Worm (Caenorhabditis elegans) whole organism, L3 larva: ENCODE measurements around the gene F56D6.20.

ENCODE experiments used
- R02D3.7 ChIP-seq: fragments of 150-350 bp; optimal IDR thresholded peaks from 2 replicates; lab custom pipeline; 2014; ENCODE audit warnings: missing biosample characterization, missing genetic modification characterization
- ZK546.5 ChIP-seq: sonication (generic microtip); optimal IDR thresholded peaks from 2 replicates; lab custom pipeline; 2017; ENCODE audit warnings: missing biosample characterization, missing genetic modification characterization
- aly-2 ChIP-seq: fragments of 150-350 bp; optimal IDR thresholded peaks from 2 replicates; lab custom pipeline; 2014; ENCODE audit warnings: missing biosample characterization, missing genetic modification characterization
- ama-1 ChIP-seq: fragments of 150-350 bp; optimal IDR thresholded peaks from 2 replicates; lab custom pipeline; 2018
- ceh-16 ChIP-seq: sonication (generic microtip); optimal IDR thresholded peaks from 2 replicates; lab custom pipeline; 2017; ENCODE audit warnings: missing biosample characterization, missing genetic modification characterization
- ceh-28 ChIP-seq: fragments of 150-350 bp; optimal IDR thresholded peaks from 2 replicates; lab custom pipeline; 2014; ENCODE audit warnings: missing biosample characterization, missing genetic modification reagents, missing genetic modification characterization
- ceh-82 ChIP-seq: fragments of 150-350 bp; optimal IDR thresholded peaks from 2 replicates; lab custom pipeline; 2014; ENCODE audit warnings: missing biosample characterization, missing genetic modification characterization
- ceh-9 ChIP-seq: sonication (generic microtip); optimal IDR thresholded peaks from 2 replicates; lab custom pipeline; 2018; ENCODE audit warnings: missing biosample characterization, missing genetic modification characterization
- daf-12 ChIP-seq: fragments of 150-350 bp; optimal IDR thresholded peaks from 2 replicates; lab custom pipeline; 2014; ENCODE audit warnings: missing biosample characterization, missing genetic modification reagents, missing genetic modification characterization
- egl-27 ChIP-seq: sonication (generic microtip); optimal IDR thresholded peaks from 4 replicates; lab custom pipeline; 2017; ENCODE audit warnings: missing biosample characterization, missing genetic modification reagents, missing genetic modification characterization
- egl-5 ChIP-seq: fragments of 150-350 bp; optimal IDR thresholded peaks from 2 replicates; lab custom pipeline; 2017; ENCODE audit warnings: missing biosample characterization, missing genetic modification reagents, missing genetic modification characterization, inconsistent platforms
- elt-1 ChIP-seq: fragments of 150-350 bp; optimal IDR thresholded peaks from 2 replicates; lab custom pipeline; 2014; ENCODE audit warnings: missing biosample characterization, missing genetic modification characterization
- elt-2 ChIP-seq: sonication (generic microtip); optimal IDR thresholded peaks from 2 replicates; lab custom pipeline; 2016; ENCODE audit warnings: missing genetic modification reagents, mild to moderate bottlenecking, missing genetic modification characterization, missing compliant biosample characterization
- elt-3 ChIP-seq, 3 experiments: fragments of 150-350 bp in 1 of 3; sonication (generic microtip) in 2 of 3; optimal IDR thresholded peaks; 2 replicates in 2 of 3; 4 replicates in 1 of 3; lab custom pipeline; 2014 to 2017; ENCODE audit warnings: missing biosample characterization in 3 of 3, missing genetic modification characterization in 3 of 3
- eor-1 ChIP-seq, 2 experiments: fragments of 150-350 bp; optimal IDR thresholded peaks; 2 replicates each; lab custom pipeline; 2014 to 2018; ENCODE audit warnings: missing biosample characterization in 2 of 2, missing genetic modification characterization in 2 of 2
- fkh-10 ChIP-seq: sonication (generic microtip); optimal IDR thresholded peaks from 2 replicates; lab custom pipeline; 2017; ENCODE audit warnings: missing biosample characterization, missing genetic modification reagents, missing genetic modification characterization
- fkh-2 ChIP-seq: fragments of 150-350 bp; optimal IDR thresholded peaks from 2 replicates; lab custom pipeline; 2014; ENCODE audit warnings: missing biosample characterization, missing genetic modification reagents, missing genetic modification characterization
- fos-1 ChIP-seq: fragments of 150-350 bp; optimal IDR thresholded peaks from 2 replicates; lab custom pipeline; 2014; ENCODE audit warnings: missing biosample characterization, missing genetic modification characterization
- hmg-11 ChIP-seq: sonication (generic microtip); optimal IDR thresholded peaks from 2 replicates; lab custom pipeline; 2016; ENCODE audit warnings: missing genetic modification characterization, missing compliant biosample characterization
- jun-1 ChIP-seq: fragments of 150-350 bp; optimal IDR thresholded peaks from 2 replicates; lab custom pipeline; 2014; ENCODE audit warnings: missing biosample characterization, missing genetic modification reagents, missing genetic modification characterization
- lin-15B ChIP-seq: fragments of 150-350 bp; optimal IDR thresholded peaks from 2 replicates; lab custom pipeline; 2014; ENCODE audit warnings: missing biosample characterization, missing genetic modification characterization
- lin-39 ChIP-seq: fragments of 150-350 bp; optimal IDR thresholded peaks from 2 replicates; lab custom pipeline; 2018; ENCODE audit warnings: missing biosample characterization, missing genetic modification reagents, missing genetic modification characterization
- lsy-12 ChIP-seq: sonication (generic microtip); optimal IDR thresholded peaks from 2 replicates; lab custom pipeline; 2016; ENCODE audit warnings: mild to moderate bottlenecking, missing genetic modification characterization, missing compliant biosample characterization
- mdl-1 ChIP-seq: fragments of 150-350 bp; optimal IDR thresholded peaks from 2 replicates; lab custom pipeline; 2014; ENCODE audit warnings: missing biosample characterization, missing genetic modification characterization
- mml-1 ChIP-seq: fragments of 150-350 bp; sonication (generic microtip); optimal IDR thresholded peaks from 3 replicates; lab custom pipeline; 2014; ENCODE audit warnings: missing biosample characterization, missing genetic modification characterization
- nfya-1 ChIP-seq: sonication (generic microtip); optimal IDR thresholded peaks from 2 replicates; lab custom pipeline; 2017; ENCODE audit warnings: missing genetic modification characterization, mild to moderate bottlenecking, missing compliant biosample characterization, antibody characterized with exemption, moderate library complexity; ENCODE audit not compliant: insufficient read depth
- nhr-11 ChIP-seq: fragments of 150-350 bp; optimal IDR thresholded peaks from 2 replicates; lab custom pipeline; 2014; ENCODE audit warnings: missing biosample characterization, missing genetic modification characterization
- nhr-12 ChIP-seq: fragments of 150-350 bp; optimal IDR thresholded peaks from 2 replicates; lab custom pipeline; 2014; ENCODE audit warnings: missing biosample characterization, missing genetic modification characterization
- nhr-23 ChIP-seq: fragments of 150-350 bp; optimal IDR thresholded peaks from 2 replicates; lab custom pipeline; 2014; ENCODE audit warnings: missing biosample characterization, missing genetic modification reagents, missing genetic modification characterization
- nhr-237 ChIP-seq: fragments of 150-350 bp; optimal IDR thresholded peaks from 2 replicates; lab custom pipeline; 2014; ENCODE audit warnings: missing biosample characterization, missing genetic modification characterization
- nhr-25 ChIP-seq: sonication (generic microtip); optimal IDR thresholded peaks from 2 replicates; lab custom pipeline; 2017; ENCODE audit warnings: missing biosample characterization, missing genetic modification characterization
- nhr-28 ChIP-seq: fragments of 150-350 bp; optimal IDR thresholded peaks from 2 replicates; lab custom pipeline; 2014; ENCODE audit warnings: missing biosample characterization, missing genetic modification characterization
- nhr-43 ChIP-seq: sonication (generic microtip); optimal IDR thresholded peaks from 2 replicates; lab custom pipeline; 2016; ENCODE audit warnings: mild to moderate bottlenecking, missing genetic modification characterization, missing compliant biosample characterization; ENCODE audit not compliant: poor library complexity, severe bottlenecking
- nhr-67 ChIP-seq: fragments of 150-350 bp; optimal IDR thresholded peaks from 2 replicates; lab custom pipeline; 2014; ENCODE audit warnings: missing biosample characterization, missing genetic modification characterization
- nhr-76 ChIP-seq: fragments of 150-350 bp; sonication (generic microtip); optimal IDR thresholded peaks from 5 replicates; lab custom pipeline; 2014; ENCODE audit warnings: missing biosample characterization, missing genetic modification characterization
- nhr-77 ChIP-seq: fragments of 150-350 bp; optimal IDR thresholded peaks from 2 replicates; lab custom pipeline; 2014; ENCODE audit warnings: missing biosample characterization, missing genetic modification characterization
- pha-4 ChIP-seq: fragments of 150-350 bp; optimal IDR thresholded peaks from 2 replicates; lab custom pipeline; 2014; ENCODE audit warnings: missing biosample characterization, missing genetic modification reagents, missing genetic modification characterization
- pqm-1 ChIP-seq: fragments of 150-350 bp; optimal IDR thresholded peaks from 2 replicates; lab custom pipeline; 2017; ENCODE audit warnings: missing biosample characterization, missing genetic modification characterization, inconsistent platforms
- sea-2 ChIP-seq: fragments of 150-350 bp; sonication (generic microtip); optimal IDR thresholded peaks from 4 replicates; lab custom pipeline; 2014; ENCODE audit warnings: missing biosample characterization, missing genetic modification reagents, missing genetic modification characterization
- skn-1 ChIP-seq: fragments of 150-350 bp; optimal IDR thresholded peaks from 2 replicates; lab custom pipeline; 2014; ENCODE audit warnings: missing biosample characterization, missing genetic modification characterization
- snpc-4 ChIP-seq: fragments of 150-350 bp; optimal IDR thresholded peaks from 2 replicates; lab custom pipeline; 2014; ENCODE audit warnings: missing biosample characterization, missing genetic modification characterization
- tbx-2 ChIP-seq: sonication (generic microtip); optimal IDR thresholded peaks from 2 replicates; lab custom pipeline; 2016; ENCODE audit warnings: mild to moderate bottlenecking, missing genetic modification characterization, missing compliant biosample characterization
- unc-39 ChIP-seq: sonication (generic microtip); optimal IDR thresholded peaks from 4 replicates; lab custom pipeline; 2017; ENCODE audit warnings: missing biosample characterization, missing genetic modification characterization
- unc-62 ChIP-seq: fragments of 150-350 bp; sonication (generic microtip); optimal IDR thresholded peaks from 4 replicates; lab custom pipeline; 2014; ENCODE audit warnings: missing biosample characterization, missing genetic modification reagents, missing genetic modification characterization
- zag-1 ChIP-seq: fragments of 150-350 bp; optimal IDR thresholded peaks from 2 replicates; lab custom pipeline; 2014; ENCODE audit warnings: missing biosample characterization, missing genetic modification characterization
- ztf-11 ChIP-seq: fragments of 150-350 bp; optimal IDR thresholded peaks from 2 replicates; lab custom pipeline; 2014; ENCODE audit warnings: missing biosample characterization, missing genetic modification characterization
- ztf-4 ChIP-seq: fragments of 150-350 bp; optimal IDR thresholded peaks from 2 replicates; lab custom pipeline; 2014; ENCODE audit warnings: missing biosample characterization, missing genetic modification characterization

The F56D6.20 gene

ce11 chrIV:3874417-3874816 is 38.3 kb upstream of the F56D6.20 start (continued):
- no peak for TF ChIP-seq pqm-1 (tag; lab: Kevin White, UChicago)
- TF ChIP-seq sea-2 (GFP tag; lab: Kevin White, UChicago), result no peak
- no peak for TF ChIP-seq unc-39 (tag; lab: Kevin White, UChicago)
- TF ChIP-seq lsy-12 (tag; lab: Kevin White, UChicago), result no peak
- peak; percentile 14 for TF ChIP-seq jun-1
- no peak for TF ChIP-seq zag-1 (tag; lab: Kevin White, UChicago)
- TF ChIP-seq pha-4 (tag; lab: Kevin White, UChicago), result peak; percentile 44
- TF ChIP-seq lin-39, result no peak
- TF ChIP-seq ceh-82, result peak; percentile 8
- no peak for TF ChIP-seq egl-27 (tag; lab: Kevin White, UChicago)
- TF ChIP-seq, all 47 proteins: peak for 11

- TF ChIP-seq pha-4 (tag; lab: Kevin White, UChicago) (peak; percentile 80), ceh-16 (tag; lab: Kevin White, UChicago) (no peak), nhr-76 (tag; lab: Kevin White, UChicago) (no peak), nhr-25 (tag; lab: Kevin White, UChicago) (no peak), ztf-4 (no peak), sea-2 (GFP tag; lab: Kevin White, UChicago) (no peak), elt-1 (tag; lab: Kevin White, UChicago) (no peak), fkh-10 (GFP tag; lab: Kevin White, UChicago) (no peak), lsy-12 (tag; lab: Kevin White, UChicago) (no peak), elt-3 (tag; optimal IDR thresholded peaks at IDR 0.05; lab: Kevin White, UChicago) (no peak), nfya-1 (tag; lab: Kevin White, UChicago) (peak; percentile 12), fos-1 (peak; percentile 66), nhr-67 (tag; lab: Kevin White, UChicago) (no peak), elt-2 (tag; lab: Kevin White, UChicago) (peak; percentile 19), eor-1 (tag; optimal IDR thresholded peaks at IDR 0.05; lab: Kevin White, UChicago) (no peak), aly-2 (tag; lab: Kevin White, UChicago) (no peak), nhr-23 (tag; lab: Kevin White, UChicago) (peak; percentile 31), nhr-11 (tag; lab: Kevin White, UChicago) (no peak), fkh-2 (tag; lab: Kevin White, UChicago) (no peak), mml-1 (tag; lab: Kevin White, UChicago) (no peak), jun-1 (peak; percentile 85), nhr-77 (tag; lab: Kevin White, UChicago) (no peak), ceh-28 (tag; lab: Kevin White, UChicago) (no peak), skn-1 (tag; lab: Kevin White, UChicago) (no peak), tbx-2 (no peak), daf-12 (no peak), nhr-43 (tag; lab: Kevin White, UChicago) (no peak), mdl-1 (tag; lab: Kevin White, UChicago) (no peak), zag-1 (tag; lab: Kevin White, UChicago) (no peak), ama-1 (lab: Kevin White, UChicago) (no peak), egl-5 (tag; lab: Kevin White, UChicago) (peak; percentile 100), nhr-28 (tag; lab: Kevin White, UChicago) (no peak), lin-39 (peak; percentile 66), pqm-1 (tag; lab: Kevin White, UChicago) (peak; percentile 31), ztf-11 (tag; lab: Kevin White, UChicago) (no peak), hmg-11 (tag; lab: Kevin White, UChicago) (no peak), nhr-12 (tag; lab: Kevin White, UChicago) (no peak), ceh-82 (no peak), snpc-4 (tag; lab: Kevin White, UChicago) (peak; percentile 22), R02D3.7 (tag; lab: Kevin White, UChicago) (no peak), unc-62 (GFP tag; lab: Kevin White, UChicago) (no peak), nhr-237 (tag; lab: Kevin White, UChicago) (no peak), unc-39 (tag; lab: Kevin White, UChicago) (no peak), ceh-9 (tag; lab: Kevin White, UChicago) (no peak), egl-27 (tag; lab: Kevin White, UChicago) (peak; percentile 63), ZK546.5 (tag; lab: Kevin White, UChicago) (no peak), lin-15B (peak; percentile 30)
Observed at ce11 chrIV:3875260-3875659, 37.4 kb upstream of the F56D6.20 start.
